Fruit fly (Drosophila melanogaster): ENCODE results near the gene CG2493.

The CG2493 gene

dm6 chr2L:20463316-20463856, at the start of gene CG2493:
Gene CG2493, minus strand, starts transcription at chr2L:20463444.
- no peak for TF ChIP-seq pan (optimal IDR thresholded peaks at IDR 0.05)
- no peak for TF ChIP-seq Dll (optimal IDR thresholded peaks at IDR 0.05)
- no peak for TF ChIP-seq EcR (GFP tag; optimal IDR thresholded peaks at IDR 0.05)
- TF ChIP-seq CG8478 (optimal IDR thresholded peaks at IDR 0.05) = no peak
- TF ChIP-seq usp (GFP tag; optimal IDR thresholded peaks at IDR 0.05) = no peak
- no peak for TF ChIP-seq psq (optimal IDR thresholded peaks at IDR 0.05)

- TF ChIP-seq usp (GFP tag; optimal IDR thresholded peaks at IDR 0.05) (no peak), Dll (optimal IDR thresholded peaks at IDR 0.05) (no peak), CG8478 (optimal IDR thresholded peaks at IDR 0.05) (no peak), EcR (GFP tag; optimal IDR thresholded peaks at IDR 0.05) (no peak), psq (optimal IDR thresholded peaks at IDR 0.05) (no peak), pan (optimal IDR thresholded peaks at IDR 0.05) (no peak)
Observed at dm6 chr2L:20494423-20495052, 31.3 kb upstream of the CG2493 start, which contains the start of gene CG34007. Gene CG34007, plus strand, starts transcription at chr2L:20495030.

dm6 chr2L:20488128-20488527, 24.9 kb upstream of the CG2493 start:
- TF ChIP-seq psq (optimal IDR thresholded peaks at IDR 0.05) (no peak), EcR (GFP tag; optimal IDR thresholded peaks at IDR 0.05) (no peak), pan (optimal IDR thresholded peaks at IDR 0.05) (no peak), Dll (optimal IDR thresholded peaks at IDR 0.05) (no peak), CG8478 (optimal IDR thresholded peaks at IDR 0.05) (no peak), usp (GFP tag; optimal IDR thresholded peaks at IDR 0.05) (no peak)

dm6 chr2L:20487723-20488122, 24.5 kb upstream of the CG2493 start:
- no peak for TF ChIP-seq usp (GFP tag; optimal IDR thresholded peaks at IDR 0.05)
- TF ChIP-seq EcR (GFP tag; optimal IDR thresholded peaks at IDR 0.05) = no peak
- no peak for TF ChIP-seq Dll (optimal IDR thresholded peaks at IDR 0.05)
- TF ChIP-seq psq (optimal IDR thresholded peaks at IDR 0.05) = no peak
- TF ChIP-seq CG8478 (optimal IDR thresholded peaks at IDR 0.05) = no peak
- TF ChIP-seq pan (optimal IDR thresholded peaks at IDR 0.05) = no peak

- TF ChIP-seq pan (optimal IDR thresholded peaks at IDR 0.05) (no peak), CG8478 (optimal IDR thresholded peaks at IDR 0.05) (no peak), usp (GFP tag; optimal IDR thresholded peaks at IDR 0.05) (no peak), EcR (GFP tag; optimal IDR thresholded peaks at IDR 0.05) (no peak), psq (optimal IDR thresholded peaks at IDR 0.05) (no peak), Dll (optimal IDR thresholded peaks at IDR 0.05) (no peak)
Observed at dm6 chr2L:20486752-20487141, 23.5 kb upstream of the CG2493 start.

dm6 chr2L:20486050-20486751, 23.0 kb upstream of the CG2493 start:
- no peak for TF ChIP-seq EcR (GFP tag; optimal IDR thresholded peaks at IDR 0.05)

dm6 chr2L:20483603-20484002, 20.4 kb upstream of the CG2493 start:
- TF ChIP-seq pan (optimal IDR thresholded peaks at IDR 0.05) (no peak), Dll (optimal IDR thresholded peaks at IDR 0.05) (no peak), CG8478 (optimal IDR thresholded peaks at IDR 0.05) (no peak), EcR (GFP tag; optimal IDR thresholded peaks at IDR 0.05) (no peak), psq (optimal IDR thresholded peaks at IDR 0.05) (no peak), usp (GFP tag; optimal IDR thresholded peaks at IDR 0.05) (no peak)

dm6 chr2L:20481139-20481858, 18.1 kb upstream of the CG2493 start:
- TF ChIP-seq Dll (optimal IDR thresholded peaks at IDR 0.05) = no peak
- TF ChIP-seq CG8478 (optimal IDR thresholded peaks at IDR 0.05) = no peak
- no peak for TF ChIP-seq EcR (GFP tag; optimal IDR thresholded peaks at IDR 0.05)
- TF ChIP-seq pan (optimal IDR thresholded peaks at IDR 0.05) = no peak
- no peak for TF ChIP-seq psq (optimal IDR thresholded peaks at IDR 0.05)
- TF ChIP-seq usp (GFP tag; optimal IDR thresholded peaks at IDR 0.05) = no peak

dm6 chr2L:20479694-20480093, 16.4 kb upstream of the CG2493 start:
- no peak for TF ChIP-seq pan (optimal IDR thresholded peaks at IDR 0.05)
- TF ChIP-seq usp (GFP tag; optimal IDR thresholded peaks at IDR 0.05) = no peak
- TF ChIP-seq psq (optimal IDR thresholded peaks at IDR 0.05) = no peak
- no peak for TF ChIP-seq Dll (optimal IDR thresholded peaks at IDR 0.05)
- no peak for TF ChIP-seq CG8478 (optimal IDR thresholded peaks at IDR 0.05)
- TF ChIP-seq EcR (GFP tag; optimal IDR thresholded peaks at IDR 0.05) = no peak

dm6 chr2L:20478549-20479238, 15.4 kb upstream of the CG2493 start:
- TF ChIP-seq EcR (GFP tag; optimal IDR thresholded peaks at IDR 0.05) = no peak
- no peak for TF ChIP-seq psq (optimal IDR thresholded peaks at IDR 0.05)
- no peak for TF ChIP-seq usp (GFP tag; optimal IDR thresholded peaks at IDR 0.05)

- TF ChIP-seq psq (optimal IDR thresholded peaks at IDR 0.05) (no peak), EcR (GFP tag; optimal IDR thresholded peaks at IDR 0.05) (peak in 1 of 2 experiments; percentile 79)
Observed at dm6 chr2L:20476718-20477277, 13.6 kb upstream of the CG2493 start.

Measured in whole organism.